Worm (Caenorhabditis elegans): Measurements from ENCODE around the gene rnh-2.

The rnh-2 gene

DNA sequence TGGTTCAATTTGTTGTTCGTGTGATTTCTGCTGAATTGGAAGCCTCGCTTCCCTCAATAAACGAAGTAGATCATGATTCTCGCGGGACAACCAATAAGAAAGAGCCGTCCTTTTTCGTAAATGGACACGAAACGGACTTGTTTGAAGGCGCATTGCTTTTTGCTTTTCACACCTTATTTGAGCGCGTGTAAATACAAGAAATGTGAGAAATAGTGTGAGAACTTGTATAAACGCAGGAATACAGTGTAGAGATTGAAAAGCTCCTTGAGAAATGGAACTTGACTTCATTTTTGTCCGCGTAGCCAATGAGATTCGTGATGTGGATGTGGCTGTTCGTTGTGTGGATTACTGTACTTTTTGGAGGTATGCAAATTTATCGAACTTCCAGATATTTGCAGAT is 3.7 kb downstream of the rnh-2 start, which contains the start of gene cht-2:
TSS of gene cht-2 (plus strand) at position 301 of the 400 bp plus-strand sequence.
- no peak for TF ChIP-seq hmg-4 (GFP tag; optimal IDR thresholded peaks at IDR 0.05)
- no peak for TF ChIP-seq ama-1 (optimal IDR thresholded peaks at IDR 0.05)
- no peak for TF ChIP-seq flt-1 (GFP tag; IDR thresholded peaks at IDR 0.05)
- TF ChIP-seq ceh-13 (GFP tag; optimal IDR thresholded peaks at IDR 0.05): no peak
- TF ChIP-seq tbx-37 (GFP tag; conservative IDR thresholded peaks at IDR 0.05): no peak
- TF ChIP-seq aly-1 (tag; optimal IDR thresholded peaks at IDR 0.05): no peak
- TF ChIP-seq scrt-1 (GFP tag; IDR thresholded peaks at IDR 0.05): no peak

- no peak for TF ChIP-seq F13C5.2 (tag; optimal IDR thresholded peaks at IDR 0.05)
- no peak for TF ChIP-seq tra-4 (tag; optimal IDR thresholded peaks at IDR 0.05)
- TF ChIP-seq B0310.2 (tag; optimal IDR thresholded peaks at IDR 0.05): no peak
Observed at ce11 chrII:8525133-8525736, 8.3 kb downstream of the rnh-2 start, which contains the start of the genes prp-9 and mrps-18B. Gene prp-9, minus strand, starts transcription at chrII:8525396. Gene mrps-18B, plus strand, starts transcription at chrII:8525681.

- TF ChIP-seq hnd-1 (tag; optimal IDR thresholded peaks at IDR 0.05): no peak
- TF ChIP-seq pes-1 (GFP tag; IDR thresholded peaks at IDR 0.05): no peak
- TF ChIP-seq scrt-1 (GFP tag; IDR thresholded peaks at IDR 0.05): no peak
- no peak for TF ChIP-seq ets-7 (tag; optimal IDR thresholded peaks at IDR 0.05)
- no peak for TF ChIP-seq sea-1 (GFP tag; conservative IDR thresholded peaks at IDR 0.05)
- TF ChIP-seq tra-4 (tag; optimal IDR thresholded peaks at IDR 0.05): no peak
- no peak for TF ChIP-seq hmg-4 (GFP tag; optimal IDR thresholded peaks at IDR 0.05)
- TF ChIP-seq ceh-13 (GFP tag; optimal IDR thresholded peaks at IDR 0.05): no peak
- TF ChIP-seq ceh-36 (tag; optimal IDR thresholded peaks at IDR 0.05): no peak
- no peak for TF ChIP-seq tbx-11 (GFP tag; IDR thresholded peaks at IDR 0.05)
- no peak for TF ChIP-seq flt-1 (GFP tag; IDR thresholded peaks at IDR 0.05)
- TF ChIP-seq F13C5.2 (tag; optimal IDR thresholded peaks at IDR 0.05): no peak
- no peak for TF ChIP-seq aly-1 (tag; optimal IDR thresholded peaks at IDR 0.05)
- TF ChIP-seq ama-1 (optimal IDR thresholded peaks at IDR 0.05): no peak
- TF ChIP-seq B0310.2 (tag; optimal IDR thresholded peaks at IDR 0.05): no peak
- no peak for TF ChIP-seq tbx-37 (GFP tag; conservative IDR thresholded peaks at IDR 0.05)
- no peak for TF ChIP-seq hmbx-1 (tag; optimal IDR thresholded peaks at IDR 0.05)
Observed at ce11 chrII:8529176-8529698, 12.3 kb downstream of the rnh-2 start.

DNA sequence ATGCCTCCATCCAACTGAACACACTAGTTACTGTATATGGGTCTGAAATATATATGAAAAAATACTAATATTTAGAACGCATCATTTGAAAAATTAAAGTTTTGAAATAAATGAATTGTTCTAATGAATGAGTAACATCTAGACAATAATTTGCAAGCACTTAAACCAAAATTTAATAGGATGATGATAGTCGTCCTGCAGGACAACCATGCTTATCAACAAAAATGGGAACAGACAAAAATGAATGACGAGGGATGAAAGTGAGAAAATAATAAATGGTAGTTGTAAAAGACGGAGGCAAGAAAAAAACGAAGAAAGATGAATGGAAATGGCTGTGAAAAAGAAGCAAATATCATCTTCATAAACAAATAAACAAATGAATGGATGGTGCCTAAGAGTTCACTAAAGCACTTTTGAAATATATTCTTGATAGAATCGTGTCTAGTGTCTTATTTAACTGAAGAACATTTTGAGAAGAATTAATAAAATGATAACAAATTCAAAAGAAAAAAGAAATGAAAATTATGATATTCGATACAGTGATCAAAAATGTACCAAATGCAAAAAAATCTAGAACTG is 14.3 kb downstream of the rnh-2 start, which contains the start of gene gldi-7:
TSS of gene gldi-7 (minus strand) at position 42 of the 579 bp plus-strand sequence.
- no peak for TF ChIP-seq tbx-37 (GFP tag; conservative IDR thresholded peaks at IDR 0.05)
- no peak for TF ChIP-seq aly-1 (tag; optimal IDR thresholded peaks at IDR 0.05)
- no peak for TF ChIP-seq tbx-11 (GFP tag; IDR thresholded peaks at IDR 0.05)
- TF ChIP-seq hmg-4 (GFP tag; optimal IDR thresholded peaks at IDR 0.05): no peak
- TF ChIP-seq ama-1 (optimal IDR thresholded peaks at IDR 0.05): no peak
- no peak for TF ChIP-seq pes-1 (GFP tag; IDR thresholded peaks at IDR 0.05)
- TF ChIP-seq B0310.2 (tag; optimal IDR thresholded peaks at IDR 0.05): no peak
- no peak for TF ChIP-seq F13C5.2 (tag; optimal IDR thresholded peaks at IDR 0.05)
- TF ChIP-seq ceh-36 (tag; optimal IDR thresholded peaks at IDR 0.05): no peak

- no peak for TF ChIP-seq F13C5.2 (tag; optimal IDR thresholded peaks at IDR 0.05)
- no peak for TF ChIP-seq tbx-37 (GFP tag; conservative IDR thresholded peaks at IDR 0.05)
- no peak for TF ChIP-seq hnd-1 (tag; optimal IDR thresholded peaks at IDR 0.05)
- TF ChIP-seq hmbx-1 (tag; optimal IDR thresholded peaks at IDR 0.05): no peak
- no peak for TF ChIP-seq ama-1 (optimal IDR thresholded peaks at IDR 0.05)
- TF ChIP-seq ceh-36 (tag; optimal IDR thresholded peaks at IDR 0.05): no peak
- TF ChIP-seq ceh-13 (GFP tag; optimal IDR thresholded peaks at IDR 0.05): no peak
- no peak for TF ChIP-seq aly-1 (tag; optimal IDR thresholded peaks at IDR 0.05)
Observed at ce11 chrII:8532015-8532414, 15.1 kb downstream of the rnh-2 start.

- TF ChIP-seq ceh-13 (GFP tag; optimal IDR thresholded peaks at IDR 0.05): no peak
- no peak for TF ChIP-seq hnd-1 (tag; optimal IDR thresholded peaks at IDR 0.05)
- no peak for TF ChIP-seq flt-1 (GFP tag; IDR thresholded peaks at IDR 0.05)
- TF ChIP-seq sea-1 (GFP tag; conservative IDR thresholded peaks at IDR 0.05): no peak
Observed at ce11 chrII:8536060-8536459, 19.1 kb downstream of the rnh-2 start, which contains the start of gene W01C9.2. Gene W01C9.2, plus strand, starts transcription at chrII:8536360.

DNA sequence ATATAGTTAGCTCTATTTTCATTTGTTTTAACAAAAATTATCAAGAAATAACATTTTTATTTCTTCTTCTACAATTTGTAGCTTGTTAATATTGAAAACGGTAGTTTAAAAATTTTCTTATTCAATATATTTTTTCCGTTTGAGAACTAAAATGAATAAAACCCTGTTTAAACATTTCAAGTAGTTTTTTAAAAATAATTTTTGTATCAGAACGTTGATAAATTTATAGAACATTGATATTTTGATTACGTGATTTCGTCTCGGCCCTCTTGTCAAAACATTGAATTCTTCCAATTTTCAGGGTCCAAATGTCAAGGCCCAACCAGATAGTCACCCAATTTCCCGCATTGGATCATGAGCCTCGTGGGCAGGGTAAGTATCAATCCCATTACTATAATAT is 23.5 kb downstream of the rnh-2 start, which contains the start of gene pqn-73:
TSS of gene pqn-73 (plus strand) at position 301 of the 400 bp plus-strand sequence.
- TF ChIP-seq scrt-1 (GFP tag; IDR thresholded peaks at IDR 0.05) (no peak), hnd-1 (tag; optimal IDR thresholded peaks at IDR 0.05) (no peak), tra-4 (tag; optimal IDR thresholded peaks at IDR 0.05) (no peak), flt-1 (GFP tag; IDR thresholded peaks at IDR 0.05) (no peak), F13C5.2 (tag; optimal IDR thresholded peaks at IDR 0.05) (no peak), pes-1 (GFP tag; IDR thresholded peaks at IDR 0.05) (no peak), sea-1 (GFP tag; conservative IDR thresholded peaks at IDR 0.05) (no peak), ama-1 (optimal IDR thresholded peaks at IDR 0.05) (no peak), hmg-4 (GFP tag; optimal IDR thresholded peaks at IDR 0.05) (no peak), B0310.2 (tag; optimal IDR thresholded peaks at IDR 0.05) (no peak)

DNA sequence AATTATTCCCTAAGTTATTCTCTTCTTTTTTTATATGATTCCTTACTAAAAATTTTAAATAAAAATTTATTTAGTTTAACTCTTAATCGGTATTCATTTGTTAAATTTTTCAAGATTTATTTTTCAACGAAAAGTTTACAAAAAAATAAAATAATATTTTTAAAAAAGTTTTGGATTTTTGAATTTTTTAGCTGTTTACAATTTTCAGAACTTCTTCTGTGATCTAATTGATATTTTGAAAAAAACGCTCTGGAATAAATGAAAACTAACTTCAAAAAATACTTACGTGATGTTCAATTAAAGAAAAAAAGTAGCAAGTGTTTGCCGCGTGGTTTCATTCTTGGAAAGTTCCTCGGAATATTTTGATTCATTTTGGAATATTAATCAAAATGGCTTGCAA is 28.4 kb downstream of the rnh-2 start, which contains the start of gene decr-1.2:
TSS of gene decr-1.2 (plus strand) at position 301 of the 400 bp plus-strand sequence.
- TF ChIP-seq flt-1 (GFP tag; IDR thresholded peaks at IDR 0.05): no peak
- no peak for TF ChIP-seq ets-7 (tag; optimal IDR thresholded peaks at IDR 0.05)
- TF ChIP-seq ama-1 (optimal IDR thresholded peaks at IDR 0.05): no peak
- TF ChIP-seq ceh-36 (tag; optimal IDR thresholded peaks at IDR 0.05): no peak
- no peak for TF ChIP-seq scrt-1 (GFP tag; IDR thresholded peaks at IDR 0.05)
- TF ChIP-seq ceh-13 (GFP tag; optimal IDR thresholded peaks at IDR 0.05): no peak
- TF ChIP-seq sea-1 (GFP tag; conservative IDR thresholded peaks at IDR 0.05): no peak
- TF ChIP-seq tbx-37 (GFP tag; conservative IDR thresholded peaks at IDR 0.05): no peak
- TF ChIP-seq F13C5.2 (tag; optimal IDR thresholded peaks at IDR 0.05): no peak
- no peak for TF ChIP-seq tbx-11 (GFP tag; IDR thresholded peaks at IDR 0.05)
- no peak for TF ChIP-seq pes-1 (GFP tag; IDR thresholded peaks at IDR 0.05)
- TF ChIP-seq tra-4 (tag; optimal IDR thresholded peaks at IDR 0.05): no peak
- no peak for TF ChIP-seq aly-1 (tag; optimal IDR thresholded peaks at IDR 0.05)
- no peak for TF ChIP-seq hnd-1 (tag; optimal IDR thresholded peaks at IDR 0.05)
- no peak for TF ChIP-seq hmbx-1 (tag; optimal IDR thresholded peaks at IDR 0.05)
- TF ChIP-seq hmg-4 (GFP tag; optimal IDR thresholded peaks at IDR 0.05): no peak
- TF ChIP-seq B0310.2 (tag; optimal IDR thresholded peaks at IDR 0.05): no peak

Data from whole organism, early embryonic.